Worm (Caenorhabditis elegans): ENCODE measurements around the gene F46C5.6.
A peak's percentile ranks its signal among the peaks of the same experiment; 100 is the strongest.

Gene F46C5.6

ce11 chrII:8844465-8845126, at the start of gene F46C5.6:
F46C5.6 (minus strand) TSS chrII:8844515.
- no peak for TF ChIP-seq fkh-10 (GFP tag; optimal IDR thresholded peaks at IDR 0.05)
- peak; percentile 3 for TF ChIP-seq egl-5 (tag; optimal IDR thresholded peaks at IDR 0.05)

ce11 chrII:8891606-8892005, 47.3 kb upstream of the F46C5.6 start:
- TF ChIP-seq elt-2 (tag; optimal IDR thresholded peaks at IDR 0.05) (peak; percentile 4), egl-5 (tag; optimal IDR thresholded peaks at IDR 0.05) (no peak), fos-1 (tag; optimal IDR thresholded peaks at IDR 0.05) (no peak), nhr-23 (tag; optimal IDR thresholded peaks at IDR 0.05) (no peak), pha-4 (tag; optimal IDR thresholded peaks at IDR 0.05) (peak; percentile 25), nfya-1 (tag; optimal IDR thresholded peaks at IDR 0.05; ENCODE audit: insufficient read depth) (peak; percentile 3), daf-12 (tag; optimal IDR thresholded peaks at IDR 0.05) (no peak), eor-1 (tag; optimal IDR thresholded peaks at IDR 0.05) (no peak), ceh-16 (tag; optimal IDR thresholded peaks at IDR 0.05) (no peak), nhr-77 (tag; optimal IDR thresholded peaks at IDR 0.05) (no peak), elt-3 (tag; optimal IDR thresholded peaks at IDR 0.05) (no peak), fkh-10 (GFP tag; optimal IDR thresholded peaks at IDR 0.05) (no peak), unc-62 (GFP tag; optimal IDR thresholded peaks at IDR 0.05) (no peak)

ce11 chrII:8891042-8891441, 46.7 kb upstream of the F46C5.6 start:
- TF ChIP-seq snpc-4 (tag; optimal IDR thresholded peaks at IDR 0.05) (no peak), hmg-11 (tag; optimal IDR thresholded peaks at IDR 0.05) (no peak), elt-3 (tag; optimal IDR thresholded peaks at IDR 0.05) (no peak), fkh-10 (GFP tag; optimal IDR thresholded peaks at IDR 0.05) (no peak), fos-1 (tag; optimal IDR thresholded peaks at IDR 0.05) (no peak)

DNA sequence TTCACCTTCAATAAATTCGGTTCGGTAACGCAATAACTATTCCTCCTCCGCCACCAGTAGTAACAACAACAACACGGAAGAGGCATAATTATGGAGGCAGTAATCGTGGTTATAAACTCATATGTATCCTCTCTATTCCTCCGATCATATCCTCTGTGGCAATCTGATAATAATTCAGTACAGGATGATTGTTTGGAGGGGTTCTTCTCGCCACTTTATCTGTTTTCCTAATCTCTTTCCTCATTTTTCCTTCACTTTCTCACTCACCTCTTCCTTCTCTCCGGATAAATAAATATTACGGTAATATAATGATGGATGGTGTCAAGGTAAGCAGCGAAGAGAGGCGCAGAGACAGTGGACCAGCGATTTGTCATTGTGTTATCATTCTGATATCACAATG, 46.2 kb upstream of the F46C5.6 start:
- no peak for TF ChIP-seq eor-1 (tag; optimal IDR thresholded peaks at IDR 0.05)
- no peak for TF ChIP-seq nhr-12 (tag; optimal IDR thresholded peaks at IDR 0.05)
- no peak for TF ChIP-seq lin-39 (tag; optimal IDR thresholded peaks at IDR 0.05)
- TF ChIP-seq tbx-2 (tag; optimal IDR thresholded peaks at IDR 0.05) = no peak
- no peak for TF ChIP-seq lsy-12 (tag; optimal IDR thresholded peaks at IDR 0.05)
- no peak for TF ChIP-seq elt-2 (tag; optimal IDR thresholded peaks at IDR 0.05)
- no peak for TF ChIP-seq nhr-28 (tag; optimal IDR thresholded peaks at IDR 0.05)
- TF ChIP-seq egl-27 (tag; optimal IDR thresholded peaks at IDR 0.05) = no peak
- TF ChIP-seq nhr-23 (tag; optimal IDR thresholded peaks at IDR 0.05) = no peak
- no peak for TF ChIP-seq elt-1 (tag; optimal IDR thresholded peaks at IDR 0.05)
- no peak for TF ChIP-seq nhr-67 (tag; optimal IDR thresholded peaks at IDR 0.05)
- TF ChIP-seq ZK546.5 (tag; optimal IDR thresholded peaks at IDR 0.05) = no peak

- TF ChIP-seq nhr-23 (tag; optimal IDR thresholded peaks at IDR 0.05) (no peak), elt-1 (tag; optimal IDR thresholded peaks at IDR 0.05) (no peak), pha-4 (tag; optimal IDR thresholded peaks at IDR 0.05) (no peak), ceh-9 (tag; optimal IDR thresholded peaks at IDR 0.05) (no peak), fkh-2 (tag; optimal IDR thresholded peaks at IDR 0.05) (no peak), tbx-2 (tag; optimal IDR thresholded peaks at IDR 0.05) (no peak), ztf-4 (tag; optimal IDR thresholded peaks at IDR 0.05) (no peak), lin-15B (tag; optimal IDR thresholded peaks at IDR 0.05) (no peak), unc-62 (GFP tag; optimal IDR thresholded peaks at IDR 0.05) (no peak)
Observed at ce11 chrII:8890017-8890416, 45.7 kb upstream of the F46C5.6 start.

DNA sequence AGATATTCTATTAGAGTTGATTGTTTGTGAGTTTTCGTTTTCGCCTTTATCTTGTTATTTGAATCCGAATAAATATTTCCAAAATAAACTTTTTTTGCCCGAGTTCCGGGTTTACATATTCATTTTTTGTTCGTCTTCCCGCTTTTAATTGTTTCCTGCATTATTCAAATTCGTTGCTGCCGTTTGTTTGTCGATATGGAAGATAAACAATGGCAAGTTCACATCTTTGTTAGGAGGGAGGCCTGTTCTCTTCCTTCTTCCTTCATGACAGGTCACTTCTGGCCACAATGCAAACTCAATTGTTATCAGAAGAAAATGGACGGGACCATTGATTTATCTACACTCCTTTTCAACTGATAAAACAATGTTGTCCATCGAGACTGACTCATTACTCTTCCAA, 45.3 kb upstream of the F46C5.6 start:
- no peak for TF ChIP-seq nfya-1 (tag; optimal IDR thresholded peaks at IDR 0.05; ENCODE audit: insufficient read depth)
- TF ChIP-seq nhr-12 (tag; optimal IDR thresholded peaks at IDR 0.05) = no peak
- TF ChIP-seq unc-62 (GFP tag; optimal IDR thresholded peaks at IDR 0.05) = no peak
- TF ChIP-seq pha-4 (tag; optimal IDR thresholded peaks at IDR 0.05) = peak; percentile 10
- no peak for TF ChIP-seq snpc-4 (tag; optimal IDR thresholded peaks at IDR 0.05)
- TF ChIP-seq nhr-67 (tag; optimal IDR thresholded peaks at IDR 0.05) = no peak
- TF ChIP-seq daf-12 (tag; optimal IDR thresholded peaks at IDR 0.05) = no peak
